Fruit fly (Drosophila melanogaster): ENCODE data around the gene CG32591.

Gene CG32591

DNA sequence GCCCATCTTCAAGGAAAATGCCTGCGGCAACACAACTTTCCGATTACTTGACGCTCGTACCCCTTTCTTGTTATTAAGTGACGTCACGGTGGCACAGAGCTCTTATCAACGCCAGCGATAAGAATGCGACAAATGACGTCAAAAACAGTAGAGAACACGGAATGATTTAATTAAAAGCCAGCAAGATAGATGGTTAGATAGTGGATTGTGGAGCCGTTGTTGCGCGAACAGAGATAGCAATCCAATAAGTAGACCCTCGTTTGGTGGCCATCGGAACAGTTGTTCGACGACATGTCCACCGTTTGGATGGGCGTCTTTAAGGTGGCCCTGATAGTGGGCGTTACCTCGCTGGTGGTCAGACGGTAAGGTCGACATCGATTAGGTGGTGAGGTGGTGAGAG is 1.1 kb upstream of the CG32591 start (continued):
- TF ChIP-seq ssp (GFP tag; IDR thresholded peaks at IDR 0.05) (no peak), Pdp1 (GFP tag; optimal IDR thresholded peaks at IDR 0.05) (peak in 1 of 2 experiments; percentile 60), Med (GFP tag) (peak; percentile 52), usp (GFP tag; optimal IDR thresholded peaks at IDR 0.05) (no peak), CG9437 (GFP tag; optimal IDR thresholded peaks at IDR 0.05) (no peak)

DNA sequence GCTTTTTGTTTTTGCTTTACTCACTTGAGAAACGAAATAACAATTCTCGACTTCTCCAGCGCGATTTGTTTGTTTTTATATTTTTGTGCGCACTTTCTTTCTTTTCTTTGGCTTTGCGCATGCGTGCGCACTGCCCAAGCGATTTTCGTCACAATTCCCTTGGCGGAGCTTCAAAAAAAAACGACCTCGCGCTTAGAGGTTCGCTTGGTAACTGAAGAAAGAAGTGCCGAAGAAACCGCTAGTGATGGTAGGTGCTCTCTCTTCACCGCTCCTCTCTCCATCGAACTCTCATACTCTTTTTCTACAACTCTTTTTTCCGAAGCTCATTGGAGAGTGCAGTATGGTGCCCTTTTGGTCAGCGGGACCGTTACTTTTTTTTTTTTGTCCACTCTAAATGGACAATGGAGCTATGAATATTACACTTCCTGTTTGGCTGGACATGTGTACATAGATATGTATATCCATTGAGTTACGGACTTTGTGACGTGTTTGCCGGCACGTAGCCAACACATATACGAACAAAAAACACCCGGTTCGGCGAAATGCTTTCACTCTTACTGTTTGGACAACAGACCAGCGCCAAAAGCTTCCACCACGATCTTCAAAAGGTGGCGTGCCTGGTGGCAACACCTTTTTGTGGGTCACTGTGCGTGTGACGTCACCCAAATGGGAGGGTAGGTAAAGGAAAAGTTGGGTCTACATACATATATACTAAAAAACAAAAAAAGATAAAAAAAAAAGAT is 5.3 kb downstream of the CG32591 start, which contains the start of gene CG9503:
TSS of gene CG9503 (minus strand) at position 217 of the 743 bp plus-strand sequence.
- no peak for TF ChIP-seq dan (GFP tag; IDR thresholded peaks at IDR 0.05)
- TF ChIP-seq nmo (GFP tag; optimal IDR thresholded peaks at IDR 0.05) = no peak
- TF ChIP-seq pzg (GFP tag; optimal IDR thresholded peaks at IDR 0.05) = no peak
- TF ChIP-seq CG15696 (tag; optimal IDR thresholded peaks at IDR 0.05) = no peak
- no peak for TF ChIP-seq CG4404 (GFP tag; IDR thresholded peaks at IDR 0.05)
- no peak for TF ChIP-seq CG17912 (GFP tag; optimal IDR thresholded peaks at IDR 0.05)
- TF ChIP-seq CG6689 (GFP tag; IDR thresholded peaks at IDR 0.05) = no peak
- no peak for TF ChIP-seq caup (GFP tag; optimal IDR thresholded peaks at IDR 0.05; ENCODE audit: severe bottlenecking)
- TF ChIP-seq vnd (GFP tag; IDR thresholded peaks at IDR 0.05; ENCODE audit: partially characterized antibody) = no peak
- TF ChIP-seq B-H1 (GFP tag; IDR thresholded peaks at IDR 0.05) = no peak
- TF ChIP-seq Rfx (GFP tag; IDR thresholded peaks at IDR 0.05) = no peak
- no peak for TF ChIP-seq CG7839 (tag; optimal IDR thresholded peaks at IDR 0.05)
- TF ChIP-seq Dbx (GFP tag; IDR thresholded peaks at IDR 0.05) = no peak
- no peak for TF ChIP-seq Lhr (GFP tag; optimal IDR thresholded peaks at IDR 0.05)
- TF ChIP-seq Ada2b (GFP tag; IDR thresholded peaks at IDR 0.05) = no peak
- no peak for TF ChIP-seq Nf-YC (tag; optimal IDR thresholded peaks at IDR 0.05)
- no peak for TF ChIP-seq CG8478 (optimal IDR thresholded peaks at IDR 0.05)
- TF ChIP-seq corto (GFP tag; optimal IDR thresholded peaks at IDR 0.05) = no peak
- no peak for TF ChIP-seq H2.0 (GFP tag; IDR thresholded peaks at IDR 0.05)
- peak; percentile 5 for TF ChIP-seq Med (GFP tag)
- TF ChIP-seq gcm2 (GFP tag; optimal IDR thresholded peaks at IDR 0.05) = no peak
- TF ChIP-seq Rx (GFP tag; IDR thresholded peaks at IDR 0.05) = no peak
- peak; percentile 67 for TF ChIP-seq Jarid2 (GFP tag; optimal IDR thresholded peaks at IDR 0.05)
- TF ChIP-seq crol (GFP tag; IDR thresholded peaks at IDR 0.05) = peak; percentile 27; the same call in 1 of the 2 replicates
- no peak for TF ChIP-seq CG5953 (GFP tag; IDR thresholded peaks at IDR 0.05)
- no peak for TF ChIP-seq CG11696 (GFP tag; IDR thresholded peaks at IDR 0.05)
- no peak for TF ChIP-seq CG16815 (GFP tag; optimal IDR thresholded peaks at IDR 0.05)
- 0 out of 3 replicates have a peak, but pooled peaks have one; percentile 8 for TF ChIP-seq knrl (GFP tag; IDR thresholded peaks at IDR 0.05; ENCODE audit: partially characterized antibody)
- TF ChIP-seq CG15514 (GFP tag; optimal IDR thresholded peaks at IDR 0.05) = no peak
- TF ChIP-seq chm (GFP tag; IDR thresholded peaks at IDR 0.05) = no peak
- no peak for TF ChIP-seq CG17385 (GFP tag; optimal IDR thresholded peaks at IDR 0.05)
- TF ChIP-seq CG18476 (GFP tag; optimal IDR thresholded peaks at IDR 0.05) = no peak
- TF ChIP-seq Optix (GFP tag; IDR thresholded peaks at IDR 0.05) = no peak
- TF ChIP-seq lbe (GFP tag; optimal IDR thresholded peaks at IDR 0.05) = no peak
- TF ChIP-seq Blimp-1 (GFP tag; optimal IDR thresholded peaks at IDR 0.05) = peak; percentile 74
- TF ChIP-seq unc-4 (GFP tag; IDR thresholded peaks at IDR 0.05; ENCODE audit: partially characterized antibody) = no peak
- TF ChIP-seq CG8089 (GFP tag; optimal IDR thresholded peaks at IDR 0.05) = no peak
- TF ChIP-seq CG8388 (GFP tag; optimal IDR thresholded peaks at IDR 0.05) = peak; percentile 70
- no peak for TF ChIP-seq Myb (GFP tag; optimal IDR thresholded peaks at IDR 0.05)
- peak; percentile 67 for TF ChIP-seq Meics (GFP tag; optimal IDR thresholded peaks at IDR 0.05)
- TF ChIP-seq ro (GFP tag; IDR thresholded peaks at IDR 0.05) = no peak
- no peak for TF ChIP-seq Hr78 (GFP tag; optimal IDR thresholded peaks at IDR 0.05)
- TF ChIP-seq Stat92E (GFP tag; optimal IDR thresholded peaks at IDR 0.05) = no peak
- peak; percentile 9 for TF ChIP-seq Deaf1 (tag; optimal IDR thresholded peaks at IDR 0.05)
